Worm (Caenorhabditis elegans) whole organism, L4/young adult: ENCODE measurements around the gene srh-95.

ENCODE experiments used
- W03F9.2 ChIP-seq: fragments of 150-350 bp; optimal IDR thresholded peaks from 2 replicates; lab custom pipeline; 2014; ENCODE audit warnings: missing biosample characterization, missing genetic modification characterization
- dao-5 ChIP-seq: sonication (generic microtip); optimal IDR thresholded peaks from 2 replicates; lab custom pipeline; 2016; ENCODE audit warnings: missing genotype, missing genetic modification characterization, moderate library complexity, missing compliant biosample characterization
- him-1 ChIP-seq: sonication (generic microtip); optimal IDR thresholded peaks from 2 replicates; lab custom pipeline; 2016; ENCODE audit warnings: missing genotype, missing genetic modification reagents, missing genetic modification characterization, missing compliant biosample characterization

DNA sequence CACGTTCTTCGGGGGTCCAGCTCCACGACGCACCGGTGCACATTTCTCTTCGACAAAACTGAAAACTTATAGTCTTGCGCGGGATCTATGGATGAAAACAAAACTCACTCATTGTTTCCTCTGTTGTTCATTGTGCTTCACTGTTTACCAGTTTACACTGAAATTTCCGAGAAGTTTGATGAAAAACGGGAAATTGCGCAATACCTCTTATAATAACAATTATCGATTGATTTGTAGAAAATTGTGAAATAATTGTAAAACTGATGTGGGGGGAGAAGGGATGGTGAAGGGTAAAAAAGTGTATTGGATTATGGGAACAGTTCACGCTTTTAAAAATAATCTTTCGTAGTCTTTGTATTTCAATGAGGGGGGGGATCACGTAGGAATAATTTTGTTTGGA is 17.2 kb upstream of the srh-95 start:
- TF ChIP-seq him-1 (no peak), dao-5 (no peak), W03F9.2 (tag; lab: Kevin White, UChicago) (no peak)
